Fruit fly (Drosophila melanogaster) whole organism, wandering third instar larva: ENCODE measurements around the gene CG10550.

ENCODE experiments used
- CG9705 ChIP-seq: fragments of 200-800 bp; sonication (Bioruptor generic); optimal IDR thresholded peaks from 2 replicates; lab custom pipeline; 2018; ENCODE audit warnings: missing biosample characterization, mild to moderate bottlenecking, missing genetic modification characterization
- Hr78 ChIP-seq: fragments of >200 bp; optimal IDR thresholded peaks from 2 replicates; lab custom pipeline; 2017; ENCODE audit warnings: missing biosample characterization, missing genetic modification characterization
- N ChIP-seq: fragments of >200 bp; optimal IDR thresholded peaks from 2 replicates; lab custom pipeline; 2018; ENCODE audit warnings: missing biosample characterization, missing external identifiers, missing genetic modification characterization
- h ChIP-seq: fragments of 200-800 bp; sonication (Bioruptor generic); optimal IDR thresholded peaks from 3 replicates; lab custom pipeline; 2016; ENCODE audit warnings: missing biosample characterization, mild to moderate bottlenecking, missing genetic modification characterization
- pan ChIP-seq: fragments of >200 bp; optimal IDR thresholded peaks from 2 replicates; lab custom pipeline; 2017
- rgr ChIP-seq: fragments of 200-800 bp; sonication (Bioruptor generic); optimal IDR thresholded peaks from 3 replicates; lab custom pipeline; 2016; ENCODE audit warnings: missing biosample characterization, mild to moderate bottlenecking, missing genetic modification characterization
- sage ChIP-seq: fragments of 200-800 bp; sonication (Bioruptor generic); optimal IDR thresholded peaks from 2 replicates; lab custom pipeline; 2016; ENCODE audit warnings: missing biosample characterization, mild to moderate bottlenecking, missing genetic modification characterization

- TF ChIP-seq CG9705 (GFP tag; lab: Kevin White, UChicago) (no peak), rgr (GFP tag; lab: Kevin White, UChicago) (no peak), N (GFP tag; lab: Kevin White, UChicago) (no peak), Hr78 (no peak), sage (GFP tag; lab: Kevin White, UChicago) (no peak), h (GFP tag; lab: Kevin White, UChicago) (no peak), pan (lab: Kevin White, UChicago) (no peak)
Observed at dm6 chr3R:25275276-25275675, 32.9 kb downstream of the CG10550 start.
